Worm (Caenorhabditis elegans) whole organism, L4/young adult: ENCODE results near the gene Y69E1A.1.

Experiments
- W03F9.2 ChIP-seq: fragments of 150-350 bp; optimal IDR thresholded peaks from 2 replicates; lab custom pipeline; 2014; ENCODE audit warnings: missing biosample characterization, missing genetic modification characterization
- dao-5 ChIP-seq: sonication (generic microtip); optimal IDR thresholded peaks from 2 replicates; lab custom pipeline; 2016; ENCODE audit warnings: missing genotype, missing genetic modification characterization, moderate library complexity, missing compliant biosample characterization
- him-1 ChIP-seq: sonication (generic microtip); optimal IDR thresholded peaks from 2 replicates; lab custom pipeline; 2016; ENCODE audit warnings: missing genotype, missing genetic modification reagents, missing genetic modification characterization, missing compliant biosample characterization

ce11 chrIV:10902476-10902875, 46.2 kb downstream of the Y69E1A.1 start:
- no peak for TF ChIP-seq him-1
- no peak for TF ChIP-seq dao-5 (tag; lab: Kevin White, UChicago)
- TF ChIP-seq W03F9.2 (tag; lab: Kevin White, UChicago) = no peak
